Worm (Caenorhabditis elegans) whole organism, L4 larva: ENCODE measurements around the gene Y53F4B.39.

ENCODE experiments used
- F10B5.3 ChIP-seq: sonication (generic microtip); optimal IDR thresholded peaks from 2 replicates; lab custom pipeline; 2016; ENCODE audit warnings: mild to moderate bottlenecking, missing genetic modification characterization, missing compliant biosample characterization
- F26F4.8 ChIP-seq: fragments of 200-800 bp; sonication (Bioruptor generic); conservative IDR thresholded peaks from 2 replicates; pipeline ENCODE4 v1.3.6; 2022; ENCODE audit warnings: missing genetic modification characterization, missing compliant biosample characterization
- F37D6.2 ChIP-seq: sonication (generic microtip); optimal IDR thresholded peaks from 2 replicates; lab custom pipeline; 2016; ENCODE audit warnings: mild to moderate bottlenecking, missing genetic modification characterization, missing compliant biosample characterization
- F44E2.7 ChIP-seq: fragments of 200-800 bp; sonication (Bioruptor generic); IDR thresholded peaks from 2 replicates; pipeline ENCODE4 v2.1.2; 2022; ENCODE audit warnings: missing genetic modification characterization, missing compliant biosample characterization
- F49E8.2 ChIP-seq: sonication (generic microtip); optimal IDR thresholded peaks from 2 replicates; lab custom pipeline; 2016; ENCODE audit warnings: missing compliant biosample characterization, mild to moderate bottlenecking, missing genetic modification characterization, borderline replicate concordance
- R02D3.7 ChIP-seq: fragments of 150-350 bp; sonication (generic microtip); optimal IDR thresholded peaks from 3 replicates; lab custom pipeline; 2014; ENCODE audit warnings: missing biosample characterization, missing genetic modification characterization
- T26A8.4 ChIP-seq: fragments of 200-800 bp; sonication (Bioruptor generic); IDR thresholded peaks from 2 replicates; pipeline ENCODE4 v1.3.6; 2022; ENCODE audit warnings: missing genetic modification characterization, missing compliant biosample characterization
- Y5F2A.4 ChIP-seq: fragments of 200-800 bp; sonication (Bioruptor generic); optimal IDR thresholded peaks from 2 replicates; lab custom pipeline; 2018; ENCODE audit warnings: mild to moderate bottlenecking, missing genetic modification characterization, missing compliant biosample characterization
- aha-1 ChIP-seq: fragments of 150-350 bp; peaks from one replicate; lab custom pipeline; 2014; ENCODE audit warnings: missing biosample characterization, missing genetic modification characterization
- arid-1 ChIP-seq: fragments of 200-800 bp; sonication (Bioruptor generic); conservative IDR thresholded peaks from 2 replicates; pipeline ENCODE4 v1.3.6; 2022; ENCODE audit warnings: missing genetic modification reagents, missing genetic modification characterization, missing compliant biosample characterization
- ceh-20 ChIP-seq: fragments of 200-800 bp; sonication (Bioruptor generic); IDR thresholded peaks from 2 replicates; pipeline ENCODE4 v1.3.6; 2022; ENCODE audit warnings: missing genetic modification reagents, missing genetic modification characterization, missing compliant biosample characterization
- ceh-32 ChIP-seq: sonication (generic microtip); optimal IDR thresholded peaks from 2 replicates; lab custom pipeline; 2016; ENCODE audit warnings: mild to moderate bottlenecking, missing genetic modification characterization, missing compliant biosample characterization; ENCODE audit not compliant: poor library complexity
- ceh-44 ChIP-seq: fragments of 200-800 bp; sonication (Bioruptor generic); IDR thresholded peaks from 2 replicates; pipeline ENCODE4 v1.3.6; 2022; ENCODE audit warnings: missing genetic modification reagents, missing genetic modification characterization, missing compliant biosample characterization
- ceh-62 ChIP-seq: sonication (generic microtip); optimal IDR thresholded peaks from 2 replicates; lab custom pipeline; 2017; ENCODE audit warnings: missing biosample characterization, missing genetic modification characterization
- ceh-82 ChIP-seq: sonication (generic microtip); optimal IDR thresholded peaks from 2 replicates; lab custom pipeline; 2017; ENCODE audit warnings: missing biosample characterization, missing genetic modification characterization
- ces-1 ChIP-seq: fragments of 150-350 bp; sonication (generic microtip); optimal IDR thresholded peaks from 4 replicates; lab custom pipeline; 2014; ENCODE audit warnings: missing biosample characterization, missing genetic modification reagents, missing genetic modification characterization
- cey-2 ChIP-seq: sonication (generic microtip); optimal IDR thresholded peaks from 3 replicates; lab custom pipeline; 2017; ENCODE audit warnings: missing genetic modification characterization, mild to moderate bottlenecking, missing compliant biosample characterization, antibody characterized with exemption, borderline replicate concordance; ENCODE audit not compliant: insufficient read depth
- daf-12 ChIP-seq: fragments of 150-350 bp; optimal IDR thresholded peaks from 2 replicates; lab custom pipeline; 2014; ENCODE audit warnings: missing biosample characterization, missing genetic modification reagents, missing genetic modification characterization
- daf-16 ChIP-seq, 3 experiments: sonication (generic microtip); optimal IDR thresholded peaks; 2 replicates each; lab custom pipeline; 2016 to 2017; ENCODE audit warnings: missing genetic modification characterization in 3 of 3, missing genetic modification reagents in 3 of 3, mild to moderate bottlenecking in 2 of 3, missing compliant biosample characterization in 2 of 3, missing biosample characterization in 1 of 3, moderate library complexity in 1 of 3
- daf-8 ChIP-seq: fragments of 200-800 bp; sonication (Bioruptor generic); IDR thresholded peaks from 2 replicates; pipeline ENCODE4 v1.3.6; 2022; ENCODE audit warnings: missing genetic modification characterization, missing compliant biosample characterization
- dmd-8 ChIP-seq: fragments of 200-800 bp; sonication (Bioruptor generic); IDR thresholded peaks from 2 replicates; pipeline ENCODE4 v1.3.6; 2022; ENCODE audit warnings: missing genetic modification characterization, missing compliant biosample characterization
- dmd-9 ChIP-seq: fragments of 200-800 bp; sonication (Bioruptor generic); IDR thresholded peaks from 2 replicates; pipeline ENCODE4 v1.3.6; 2022; ENCODE audit warnings: missing genetic modification reagents, missing genetic modification characterization, missing compliant biosample characterization
- egl-43 ChIP-seq: fragments of 200-800 bp; sonication (Bioruptor generic); IDR thresholded peaks from 2 replicates; pipeline ENCODE4 v1.3.6; 2022; ENCODE audit warnings: missing genetic modification reagents, missing genetic modification characterization, missing compliant biosample characterization
- lin-1 ChIP-seq: fragments of 200-800 bp; sonication (Bioruptor generic); IDR thresholded peaks from 2 replicates; pipeline ENCODE4 v1.3.6; 2022; ENCODE audit warnings: missing genetic modification reagents, missing genetic modification characterization, missing compliant biosample characterization
- lin-29 ChIP-seq: fragments of 200-800 bp; sonication (Bioruptor generic); IDR thresholded peaks from 2 replicates; pipeline ENCODE4 v1.3.6; 2022; ENCODE audit warnings: missing genetic modification reagents, missing genetic modification characterization, missing compliant biosample characterization
- lin-38 ChIP-seq: fragments of 200-800 bp; sonication (Bioruptor generic); IDR thresholded peaks from 2 replicates; pipeline ENCODE4 v1.3.6; 2022; ENCODE audit warnings: missing genetic modification reagents, missing genetic modification characterization, missing compliant biosample characterization
- lir-3 ChIP-seq: sonication (generic microtip); optimal IDR thresholded peaks from 2 replicates; lab custom pipeline; 2016; ENCODE audit warnings: mild to moderate bottlenecking, missing genetic modification characterization, missing compliant biosample characterization
- lsy-2 ChIP-seq, 2 experiments: fragments of 150-350 bp in 1 of 2; sonication (generic microtip) in 1 of 2; optimal IDR thresholded peaks; 2 replicates each; lab custom pipeline; 2014 to 2017; ENCODE audit warnings: missing biosample characterization in 2 of 2, missing genetic modification characterization in 2 of 2
- madf-5 ChIP-seq, 2 experiments: fragments of 200-800 bp; sonication (Bioruptor generic); IDR thresholded peaks; 2 replicates each; pipeline ENCODE4 v1.3.6; 2022; ENCODE audit warnings: missing compliant biosample characterization in 2 of 2, missing genetic modification characterization in 2 of 2
- mdt-29 ChIP-seq: fragments of 200-800 bp; sonication (Bioruptor generic); IDR thresholded peaks from 2 replicates; pipeline ENCODE4 v1.3.6; 2022; ENCODE audit warnings: missing genetic modification reagents, missing genetic modification characterization, missing compliant biosample characterization
- mep-1 ChIP-seq: fragments of 150-350 bp; sonication (generic microtip); optimal IDR thresholded peaks from 3 replicates; lab custom pipeline; 2014; ENCODE audit warnings: missing biosample characterization, missing genetic modification characterization
- mes-2 ChIP-seq: sonication (generic microtip); optimal IDR thresholded peaks from 2 replicates; lab custom pipeline; 2016; ENCODE audit warnings: missing genotype, mild to moderate bottlenecking, missing genetic modification characterization, missing compliant biosample characterization; ENCODE audit not compliant: poor library complexity, severe bottlenecking
- mxl-2 ChIP-seq: fragments of 200-800 bp; sonication (Bioruptor generic); conservative IDR thresholded peaks from 2 replicates; pipeline ENCODE4 v1.3.6; 2022; ENCODE audit warnings: missing genetic modification reagents, missing genetic modification characterization, missing compliant biosample characterization
- nhr-102 ChIP-seq: sonication (generic microtip); optimal IDR thresholded peaks from 2 replicates; lab custom pipeline; 2016; ENCODE audit warnings: mild to moderate bottlenecking, missing genetic modification characterization, moderate library complexity, missing compliant biosample characterization
- nhr-28 ChIP-seq: fragments of 150-350 bp; optimal IDR thresholded peaks from 2 replicates; lab custom pipeline; 2014; ENCODE audit warnings: missing biosample characterization, missing genetic modification characterization
- nhr-41 ChIP-seq: fragments of 200-800 bp; sonication (Bioruptor generic); IDR thresholded peaks from 2 replicates; pipeline ENCODE4 v1.3.6; 2022; ENCODE audit warnings: missing genetic modification reagents, missing genetic modification characterization, missing compliant biosample characterization
- nhr-6 ChIP-seq: fragments of 150-350 bp; optimal IDR thresholded peaks from 2 replicates; lab custom pipeline; 2014; ENCODE audit warnings: missing biosample characterization, missing genetic modification characterization
- nhr-76 ChIP-seq: fragments of 150-350 bp; optimal IDR thresholded peaks from 2 replicates; lab custom pipeline; 2014; ENCODE audit warnings: missing biosample characterization, missing genetic modification characterization
- rbr-2 ChIP-seq: sonication (generic microtip); optimal IDR thresholded peaks from 2 replicates; lab custom pipeline; 2016; ENCODE audit warnings: missing genotype, missing genetic modification characterization, missing compliant biosample characterization
- snpc-1.2 ChIP-seq: fragments of 200-800 bp; sonication (Bioruptor generic); IDR thresholded peaks from 2 replicates; pipeline ENCODE4 v1.3.6; 2022; ENCODE audit warnings: missing genetic modification reagents, missing genetic modification characterization, missing compliant biosample characterization
- spr-3 ChIP-seq: fragments of 200-800 bp; sonication (Bioruptor generic); optimal IDR thresholded peaks from 2 replicates; lab custom pipeline; 2018; ENCODE audit warnings: mild to moderate bottlenecking, missing genetic modification characterization, missing compliant biosample characterization
- tag-97 ChIP-seq: fragments of 200-800 bp; sonication (Bioruptor generic); IDR thresholded peaks from 2 replicates; pipeline ENCODE4 v1.3.6; 2022; ENCODE audit warnings: missing genetic modification characterization, missing compliant biosample characterization
- unc-39 ChIP-seq: sonication (generic microtip); optimal IDR thresholded peaks from 2 replicates; lab custom pipeline; 2017; ENCODE audit warnings: missing biosample characterization, missing genetic modification characterization
- unc-62 ChIP-seq, 3 experiments: fragments of 150-350 bp in 1 of 3; sonication (generic microtip); optimal IDR thresholded peaks in 2 of 3; peaks in 1 of 3; 1 replicate in 1 of 3; 2 replicates in 2 of 3; lab custom pipeline; 2014 to 2017; ENCODE audit warnings: missing biosample characterization in 3 of 3, missing genetic modification characterization in 3 of 3, missing genetic modification reagents in 3 of 3, missing genotype in 1 of 3
- zfp-3 ChIP-seq: fragments of 200-800 bp; sonication (Bioruptor generic); conservative IDR thresholded peaks from 2 replicates; pipeline ENCODE4 v1.3.6; 2022; ENCODE audit warnings: missing genetic modification reagents, missing genetic modification characterization, missing compliant biosample characterization
- zip-11 ChIP-seq: fragments of 200-800 bp; sonication (Bioruptor generic); IDR thresholded peaks from 2 replicates; pipeline ENCODE4 v1.3.6; 2022; ENCODE audit warnings: missing genetic modification characterization, missing compliant biosample characterization
- zip-2 ChIP-seq: fragments of 150-350 bp; optimal IDR thresholded peaks from 2 replicates; lab custom pipeline; 2014; ENCODE audit warnings: missing biosample characterization, missing genetic modification characterization
- ztf-11 ChIP-seq: fragments of 150-350 bp; optimal IDR thresholded peaks from 2 replicates; lab custom pipeline; 2014; ENCODE audit warnings: missing biosample characterization, missing genetic modification characterization
- ztf-7 ChIP-seq: fragments of 150-350 bp; optimal IDR thresholded peaks from 2 replicates; lab custom pipeline; 2014; ENCODE audit warnings: missing biosample characterization, missing genetic modification characterization

The Y53F4B.39 gene

DNA sequence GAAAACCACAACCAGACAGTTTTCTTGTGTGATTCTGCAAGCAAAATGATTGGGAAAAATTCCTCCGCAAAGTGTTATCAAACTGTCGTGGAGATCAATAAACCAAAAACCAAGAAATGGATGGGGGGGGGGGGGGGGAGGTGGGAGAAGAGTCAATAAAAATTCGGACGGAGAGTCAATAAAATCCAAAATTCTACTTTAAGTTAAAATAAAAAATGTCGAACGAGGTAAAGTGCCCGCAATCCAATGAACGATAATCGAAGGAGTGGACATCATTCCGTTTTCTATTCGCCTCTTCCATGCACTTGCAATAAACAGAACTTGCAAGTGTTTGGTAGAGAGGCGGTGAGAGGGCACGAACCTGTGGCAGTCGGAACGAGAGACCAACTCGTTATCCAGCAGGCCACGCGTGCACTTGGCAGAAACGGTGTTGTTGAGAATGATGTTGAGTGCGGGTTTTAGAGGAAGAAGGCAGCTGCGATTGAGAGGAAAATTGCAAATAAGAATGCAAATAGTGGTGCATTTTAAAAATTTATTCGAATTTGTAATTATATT lies 55.8 kb downstream of the Y53F4B.39 start, which contains the start of gene gst-27 (continued):
- TF ChIP-seq zip-11 (GFP tag; lab: Robert Waterston, UW) (0 out of 2 replicates have a peak, but pooled peaks have one; percentile 39), daf-12 (tag; lab: Kevin White, UChicago) (no peak), tag-97 (GFP tag; lab: Robert Waterston, UW) (no peak), daf-8 (GFP tag; lab: Robert Waterston, UW) (0 out of 2 replicates have a peak, but pooled peaks have one; percentile 56), lin-29 (peak; percentile 62; the same call in 1 of the 2 replicates), snpc-1.2 (peak; percentile 88), lin-38 (GFP tag; lab: Robert Waterston, UW) (peak; percentile 82), arid-1 (GFP tag; lab: Robert Waterston, UW) (peak; percentile 71), mep-1 (tag; lab: Kevin White, UChicago) (peak; percentile 92), ceh-62 (no peak), mes-2 (peak; percentile 86), mdt-29 (GFP tag; lab: Robert Waterston, UW) (peak; percentile 83), unc-39 (tag; lab: Kevin White, UChicago) (no peak), lsy-2 (tag; optimal IDR thresholded peaks at IDR 0.05; lab: Kevin White, UChicago) (no peak), nhr-6 (peak; percentile 40), lir-3 (tag; lab: Kevin White, UChicago) (peak; percentile 81), F44E2.7 (GFP tag; lab: Robert Waterston, UW) (peak; percentile 60; the same call in 1 of the 2 replicates), madf-5 (GFP tag; IDR thresholded peaks at IDR 0.05; lab: Robert Waterston, UW) (peak; percentile 43 to 93; a peak in 2 of 4 replicates), R02D3.7 (tag; lab: Kevin White, UChicago) (peak; percentile 33), ztf-7 (tag; lab: Kevin White, UChicago) (peak; percentile 69), ceh-20 (GFP tag; lab: Robert Waterston, UW) (peak; percentile 76), daf-16 (GFP tag; optimal IDR thresholded peaks at IDR 0.05; lab: Kevin White, UChicago) (peak; percentile 70 to 90), daf-16 (tag; optimal IDR thresholded peaks at IDR 0.05; lab: Kevin White, UChicago) (peak; percentile 91), nhr-102 (peak; percentile 73), mxl-2 (GFP tag; lab: Robert Waterston, UW) (0 out of 2 replicates have a peak, but pooled peaks have one; percentile 42), spr-3 (GFP tag; lab: Kevin White, UChicago) (peak; percentile 80), F26F4.8 (peak; percentile 85), ceh-44 (GFP tag; lab: Robert Waterston, UW) (peak; percentile 60; the same call in 1 of the 2 replicates), lin-1 (GFP tag; lab: Robert Waterston, UW) (peak; percentile 83), rbr-2 (peak; percentile 77), nhr-28 (tag; lab: Kevin White, UChicago) (peak; percentile 70), ceh-32 (tag; lab: Kevin White, UChicago) (peak; percentile 34), nhr-76 (tag; lab: Kevin White, UChicago) (no peak), F49E8.2 (tag; lab: Kevin White, UChicago) (peak; percentile 72), egl-43 (GFP tag; lab: Robert Waterston, UW) (peak; percentile 97), F10B5.3 (tag; lab: Kevin White, UChicago) (peak; percentile 62), aha-1 (tag; lab: Kevin White, UChicago) (peak; percentile 99), nhr-41 (peak; percentile 78), F37D6.2 (tag; lab: Kevin White, UChicago) (peak; percentile 73), dmd-8 (GFP tag; lab: Robert Waterston, UW) (peak; percentile 89), unc-62 (GFP tag; optimal IDR thresholded peaks at IDR 0.05 in 1 of 2; lab: Kevin White, UChicago) (peak in 1 of 2 experiments; percentile 100), unc-62 (tag; optimal IDR thresholded peaks at IDR 0.05; lab: Kevin White, UChicago) (no peak), ztf-11 (tag; lab: Kevin White, UChicago) (peak; percentile 27), T26A8.4 (peak; percentile 85), zip-2 (tag; lab: Kevin White, UChicago) (peak; percentile 77), ces-1 (GFP tag; lab: Kevin White, UChicago) (no peak), zfp-3 (GFP tag; lab: Robert Waterston, UW) (peak; percentile 41; the same call in 1 of the 2 replicates), cey-2 (no peak), ceh-82 (tag; lab: Kevin White, UChicago) (no peak), dmd-9 (GFP tag; lab: Robert Waterston, UW) (peak; percentile 78), Y5F2A.4 (GFP tag; lab: Kevin White, UChicago) (peak; percentile 74)
